Worm (Caenorhabditis elegans): ENCODE data around the gene srx-78.

The srx-78 gene

DNA sequence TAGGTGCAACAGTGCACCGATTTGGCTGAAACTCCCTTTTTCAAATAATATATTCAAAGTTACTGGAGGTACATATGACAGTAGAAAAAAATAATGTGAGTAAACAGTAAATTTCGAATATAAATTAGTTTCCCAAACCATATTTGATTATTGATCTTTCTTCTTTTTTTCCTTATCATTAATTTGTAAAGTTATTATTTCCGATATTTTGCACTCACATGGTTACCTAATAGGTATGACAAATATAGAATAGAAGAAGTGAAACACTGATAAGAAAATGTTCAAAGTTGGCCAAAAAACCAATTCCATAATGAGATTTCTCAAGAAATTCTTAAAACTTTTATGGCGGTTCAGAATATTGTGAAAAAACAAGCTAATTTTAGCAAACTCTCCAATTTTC lies 45.0 kb downstream of the srx-78 start:
- TF ChIP-seq fos-1 (tag; optimal IDR thresholded peaks at IDR 0.05) (peak; percentile 42), Y55F3AM.14 (GFP tag; optimal IDR thresholded peaks at IDR 0.05) (no peak), snpc-4 (tag; optimal IDR thresholded peaks at IDR 0.05) (no peak), lin-39 (tag; optimal IDR thresholded peaks at IDR 0.05) (no peak), elt-1 (tag; optimal IDR thresholded peaks at IDR 0.05) (no peak), gmeb-1 (tag; optimal IDR thresholded peaks at IDR 0.05) (no peak)

DNA sequence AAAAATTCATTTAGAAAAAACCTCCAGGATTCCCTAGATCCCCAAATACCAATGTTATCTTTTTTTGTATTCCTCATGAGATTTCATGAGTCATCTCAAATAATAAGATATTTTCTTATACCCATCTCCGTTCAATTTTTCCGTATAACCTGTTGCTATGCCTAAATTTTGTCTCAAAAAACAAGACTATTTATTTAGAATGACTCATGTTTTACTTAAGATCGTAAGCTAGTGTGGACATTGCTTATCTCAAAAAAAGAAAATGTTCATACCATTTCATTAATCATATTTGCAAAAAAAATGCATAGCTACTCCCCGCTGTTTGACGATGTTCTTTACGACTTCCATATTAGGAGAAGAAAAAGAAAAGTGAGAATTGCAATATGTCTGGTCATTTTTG lies 45.4 kb downstream of the srx-78 start, which contains the start of gene K08F9.3:
K08F9.3 (plus strand) TSS at position 301 of the 400 bp plus-strand sequence.
- no peak for TF ChIP-seq sma-3 (GFP tag; optimal IDR thresholded peaks at IDR 0.05)
- TF ChIP-seq nhr-21 (tag; optimal IDR thresholded peaks at IDR 0.05): no peak
- no peak for TF ChIP-seq nhr-129 (tag; optimal IDR thresholded peaks at IDR 0.05)
- no peak for TF ChIP-seq mdl-1 (tag; optimal IDR thresholded peaks at IDR 0.05)
- no peak for TF ChIP-seq ceh-16 (tag; optimal IDR thresholded peaks at IDR 0.05)
- no peak for TF ChIP-seq R02D3.7 (tag; optimal IDR thresholded peaks at IDR 0.05)
- TF ChIP-seq lin-13 (GFP tag; optimal IDR thresholded peaks at IDR 0.05): no peak
- TF ChIP-seq nhr-77 (tag; optimal IDR thresholded peaks at IDR 0.05): no peak
- no peak for TF ChIP-seq unc-39 (tag; optimal IDR thresholded peaks at IDR 0.05)
- no peak for TF ChIP-seq ceh-82 (tag; optimal IDR thresholded peaks at IDR 0.05)
- TF ChIP-seq unc-62 (GFP tag; optimal IDR thresholded peaks at IDR 0.05): no peak
- TF ChIP-seq sma-9 (GFP tag; optimal IDR thresholded peaks at IDR 0.05): no peak
- TF ChIP-seq sma-9 (tag; optimal IDR thresholded peaks at IDR 0.05): no peak
- TF ChIP-seq peb-1 (tag; optimal IDR thresholded peaks at IDR 0.05): no peak
- TF ChIP-seq nhr-12 (tag; optimal IDR thresholded peaks at IDR 0.05): no peak
- no peak for TF ChIP-seq dmd-4 (tag; optimal IDR thresholded peaks at IDR 0.05)
- no peak for TF ChIP-seq zag-1 (tag; optimal IDR thresholded peaks at IDR 0.05)
- TF ChIP-seq nhr-10 (tag; optimal IDR thresholded peaks at IDR 0.05): no peak
- TF ChIP-seq ZK546.5 (tag; optimal IDR thresholded peaks at IDR 0.05): no peak
- no peak for TF ChIP-seq mab-5 (tag; optimal IDR thresholded peaks at IDR 0.05)

DNA sequence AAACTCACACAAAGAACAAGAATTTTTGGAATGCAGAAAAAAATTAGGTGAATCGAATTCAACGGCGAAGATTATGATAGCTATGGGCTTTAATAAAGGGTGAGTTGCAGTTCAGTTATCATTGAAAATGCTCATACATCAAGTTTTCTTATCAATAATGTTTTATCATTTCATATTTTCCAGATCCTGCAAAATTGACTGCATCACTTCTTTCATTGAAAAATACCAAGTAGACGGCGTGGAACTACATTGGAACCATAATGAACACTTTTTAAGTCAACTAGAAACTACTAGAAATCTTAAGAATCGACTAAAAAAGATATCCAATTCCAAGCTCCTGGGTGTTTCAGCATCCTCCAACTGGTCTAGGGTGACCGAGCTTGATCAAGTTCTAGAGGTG lies 48.4 kb downstream of the srx-78 start, which contains the start of gene K08F9.1:
K08F9.1 (minus strand) TSS at position 101 of the 400 bp plus-strand sequence.
- TF ChIP-seq sem-4 (tag; optimal IDR thresholded peaks at IDR 0.05) (no peak), elt-3 (tag; optimal IDR thresholded peaks at IDR 0.05) (no peak)

DNA sequence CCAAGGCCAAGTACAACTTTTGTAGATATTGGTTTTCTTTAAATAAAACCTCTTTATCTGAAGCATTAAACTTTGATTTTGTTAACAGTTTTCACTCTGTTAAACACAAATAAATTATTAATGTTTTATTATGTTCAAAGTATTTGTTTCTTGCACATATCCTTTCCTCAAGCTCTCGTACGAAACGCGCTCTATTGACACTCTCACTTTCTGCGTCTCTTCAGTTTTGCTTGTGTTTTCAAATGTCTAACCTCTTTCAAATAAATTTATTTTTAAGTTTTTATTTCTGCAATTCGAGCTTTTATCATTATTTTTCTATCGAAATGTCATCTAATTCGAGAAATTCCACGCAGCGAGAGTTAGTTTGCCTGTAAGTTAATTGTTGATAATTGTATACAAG lies 48.9 kb downstream of the srx-78 start, which contains the start of gene K08F9.4:
K08F9.4 (plus strand) TSS at position 222 of the 400 bp plus-strand sequence.
- TF ChIP-seq ceh-16 (tag; optimal IDR thresholded peaks at IDR 0.05) (no peak), nhr-21 (tag; optimal IDR thresholded peaks at IDR 0.05) (peak; percentile 26), nhr-10 (tag; optimal IDR thresholded peaks at IDR 0.05) (no peak), lin-11 (tag; optimal IDR thresholded peaks at IDR 0.05) (no peak), ZK546.5 (tag; optimal IDR thresholded peaks at IDR 0.05) (no peak), lsy-2 (tag; optimal IDR thresholded peaks at IDR 0.05) (no peak), nhr-129 (tag; optimal IDR thresholded peaks at IDR 0.05) (peak; percentile 48), unc-55 (GFP tag; optimal IDR thresholded peaks at IDR 0.05) (peak; percentile 84), C34F6.9 (tag; optimal IDR thresholded peaks at IDR 0.05) (peak; percentile 78), skn-1 (tag; optimal IDR thresholded peaks at IDR 0.05) (no peak), lin-13 (GFP tag; optimal IDR thresholded peaks at IDR 0.05) (peak; percentile 66), ztf-11 (tag; optimal IDR thresholded peaks at IDR 0.05) (no peak), sma-9 (GFP tag; optimal IDR thresholded peaks at IDR 0.05) (peak; percentile 46), sma-9 (tag; optimal IDR thresholded peaks at IDR 0.05) (no peak), unc-39 (tag; optimal IDR thresholded peaks at IDR 0.05) (no peak), elt-3 (tag; optimal IDR thresholded peaks at IDR 0.05) (no peak), crh-2 (tag; optimal IDR thresholded peaks at IDR 0.05) (peak; percentile 48), mdl-1 (tag; optimal IDR thresholded peaks at IDR 0.05) (no peak), ceh-82 (tag; optimal IDR thresholded peaks at IDR 0.05) (no peak), nhr-77 (tag; optimal IDR thresholded peaks at IDR 0.05) (no peak), sem-4 (tag; optimal IDR thresholded peaks at IDR 0.05) (peak; percentile 2), egl-27 (tag; optimal IDR thresholded peaks at IDR 0.05) (no peak), zag-1 (tag; optimal IDR thresholded peaks at IDR 0.05) (no peak), dmd-4 (tag; optimal IDR thresholded peaks at IDR 0.05) (no peak), unc-62 (GFP tag; optimal IDR thresholded peaks at IDR 0.05) (no peak), nhr-12 (tag; optimal IDR thresholded peaks at IDR 0.05) (no peak), ztf-4 (tag; optimal IDR thresholded peaks at IDR 0.05) (no peak), blmp-1 (tag; optimal IDR thresholded peaks at IDR 0.05; ENCODE audit: insufficient read depth) (peak; percentile 100), nhr-11 (tag; optimal IDR thresholded peaks at IDR 0.05) (no peak), mab-5 (tag; optimal IDR thresholded peaks at IDR 0.05) (no peak), gmeb-1 (tag; optimal IDR thresholded peaks at IDR 0.05) (peak; percentile 72), aly-2 (tag; optimal IDR thresholded peaks at IDR 0.05) (no peak), elt-1 (tag; optimal IDR thresholded peaks at IDR 0.05) (no peak), fos-1 (tag; optimal IDR thresholded peaks at IDR 0.05) (peak; percentile 47), nhr-25 (tag; optimal IDR thresholded peaks at IDR 0.05) (peak; percentile 68), sma-3 (GFP tag; optimal IDR thresholded peaks at IDR 0.05) (peak; percentile 68), snpc-4 (tag; optimal IDR thresholded peaks at IDR 0.05) (no peak), nhr-6 (tag; optimal IDR thresholded peaks at IDR 0.05) (no peak)

Data from whole organism, L2 larva.